Worm (Caenorhabditis elegans) whole organism, young adult: ENCODE results near the gene F36H5.12.

ENCODE experiments used
- F10E7.11 ChIP-seq: sonication (generic microtip); optimal IDR thresholded peaks from 2 replicates; lab custom pipeline; 2017; ENCODE audit warnings: mild to moderate bottlenecking, missing genetic modification characterization, moderate library complexity, missing compliant biosample characterization
- F22D6.2 ChIP-seq: sonication (generic microtip); optimal IDR thresholded peaks from 2 replicates; lab custom pipeline; 2016; ENCODE audit warnings: mild to moderate bottlenecking, missing genetic modification characterization, missing compliant biosample characterization
- F33H1.4 ChIP-seq: fragments of 200-800 bp; sonication (Bioruptor generic); IDR thresholded peaks from 2 replicates; pipeline ENCODE4 v1.3.6; 2022; ENCODE audit warnings: missing genetic modification reagents, missing genetic modification characterization, missing compliant biosample characterization
- Y53G8AR.9 ChIP-seq: fragments of 200-800 bp; sonication (Bioruptor generic); conservative IDR thresholded peaks from 2 replicates; pipeline ENCODE4 v1.3.6; 2022; ENCODE audit warnings: missing genetic modification reagents, missing genetic modification characterization, missing compliant biosample characterization
- Y67H2A.10 ChIP-seq: fragments of 200-800 bp; sonication (Bioruptor generic); conservative IDR thresholded peaks from 2 replicates; pipeline ENCODE4 v1.3.6; 2022; ENCODE audit warnings: missing genetic modification reagents, missing genetic modification characterization, missing compliant biosample characterization
- aptf-2 ChIP-seq: fragments of 200-800 bp; sonication (Bioruptor generic); conservative IDR thresholded peaks from 2 replicates; pipeline ENCODE4 v1.3.6; 2022; ENCODE audit warnings: missing genetic modification reagents, missing genetic modification characterization, missing compliant biosample characterization
- aptf-3 ChIP-seq: fragments of 200-800 bp; sonication (Bioruptor generic); IDR thresholded peaks from 2 replicates; pipeline ENCODE4 v1.3.6; 2022; ENCODE audit warnings: missing genetic modification characterization, missing compliant biosample characterization
- attf-5 ChIP-seq: fragments of 200-800 bp; sonication (Bioruptor generic); optimal IDR thresholded peaks from 2 replicates; lab custom pipeline; 2018; ENCODE audit warnings: mild to moderate bottlenecking, missing genetic modification characterization, missing compliant biosample characterization
- attf-6 ChIP-seq: fragments of 200-800 bp; sonication (Bioruptor generic); IDR thresholded peaks from 2 replicates; pipeline ENCODE4 v1.3.6; 2022; ENCODE audit warnings: missing genetic modification reagents, missing genetic modification characterization, missing compliant biosample characterization
- bed-1 ChIP-seq: fragments of 200-800 bp; sonication (Bioruptor generic); IDR thresholded peaks from 2 replicates; pipeline ENCODE4 v1.3.6; 2022; ENCODE audit warnings: missing genetic modification reagents, missing genetic modification characterization, missing compliant biosample characterization
- ccch-3 ChIP-seq: fragments of 200-800 bp; sonication (Bioruptor generic); optimal IDR thresholded peaks from 2 replicates; lab custom pipeline; 2018; ENCODE audit warnings: mild to moderate bottlenecking, missing genetic modification characterization, missing compliant biosample characterization
- cebp-1 ChIP-seq, 2 experiments: fragments of 200-800 bp in 1 of 2; sonication (Bioruptor generic) in 1 of 2; sonication (generic microtip) in 1 of 2; IDR thresholded peaks in 1 of 2; optimal IDR thresholded peaks in 1 of 2; 2 replicates each; pipeline versions ENCODE4 v1.3.6 to Lab custom; 2017 to 2022; ENCODE audit warnings: missing compliant biosample characterization in 2 of 2, missing genetic modification characterization in 2 of 2, mild to moderate bottlenecking in 1 of 2, missing genetic modification reagents in 1 of 2, moderate library complexity in 1 of 2
- cebp-2 ChIP-seq: fragments of 200-800 bp; sonication (Bioruptor generic); IDR thresholded peaks from 2 replicates; pipeline ENCODE4 v1.3.6; 2022; ENCODE audit warnings: missing genetic modification characterization, missing compliant biosample characterization
- ceh-58 ChIP-seq: fragments of 200-800 bp; sonication (Bioruptor generic); IDR thresholded peaks from 2 replicates; pipeline ENCODE4 v1.3.6; 2022; ENCODE audit warnings: missing genetic modification characterization, missing compliant biosample characterization
- dpff-1 ChIP-seq: sonication (generic microtip); optimal IDR thresholded peaks from 2 replicates; lab custom pipeline; 2017; ENCODE audit warnings: mild to moderate bottlenecking, missing genetic modification characterization, missing compliant biosample characterization
- fkh-3 ChIP-seq: sonication (generic microtip); optimal IDR thresholded peaks from 2 replicates; lab custom pipeline; 2016; ENCODE audit warnings: mild to moderate bottlenecking, missing genetic modification characterization, missing compliant biosample characterization
- gei-17 ChIP-seq: fragments of 200-800 bp; sonication (Bioruptor generic); optimal IDR thresholded peaks from 2 replicates; lab custom pipeline; 2018; ENCODE audit warnings: mild to moderate bottlenecking, missing genetic modification characterization, missing compliant biosample characterization
- hmg-1.2 ChIP-seq: fragments of 200-800 bp; sonication (Bioruptor generic); IDR thresholded peaks from 2 replicates; pipeline ENCODE4 v1.3.6; 2022; ENCODE audit warnings: missing genetic modification reagents, missing genetic modification characterization, missing compliant biosample characterization
- lag-1 ChIP-seq: fragments of 200-800 bp; sonication (Bioruptor generic); IDR thresholded peaks from 2 replicates; pipeline ENCODE4 v1.3.6; 2022; ENCODE audit warnings: missing genetic modification reagents, missing genetic modification characterization, missing compliant biosample characterization
- let-526 ChIP-seq: fragments of 200-800 bp; sonication (Bioruptor generic); IDR thresholded peaks from 2 replicates; pipeline ENCODE4 v1.3.6; 2022; ENCODE audit warnings: missing genetic modification reagents, missing genetic modification characterization, missing compliant biosample characterization
- lin-40 ChIP-seq: sonication (generic microtip); optimal IDR thresholded peaks from 2 replicates; lab custom pipeline; 2016; ENCODE audit warnings: missing genetic modification characterization, mild to moderate bottlenecking, missing compliant biosample characterization, missing genotype, missing genetic modification reagents
- lsl-1 ChIP-seq: fragments of 200-800 bp; sonication (Bioruptor generic); optimal IDR thresholded peaks from 2 replicates; lab custom pipeline; 2018; ENCODE audit warnings: mild to moderate bottlenecking, missing genetic modification characterization, moderate library complexity, missing compliant biosample characterization
- madf-6 ChIP-seq: fragments of 200-800 bp; sonication (Bioruptor generic); IDR thresholded peaks from 2 replicates; pipeline ENCODE4 v1.3.6; 2022; ENCODE audit warnings: missing genetic modification reagents, missing genetic modification characterization, missing compliant biosample characterization
- mcd-1 ChIP-seq: fragments of 200-800 bp; sonication (Bioruptor generic); IDR thresholded peaks from 2 replicates; pipeline ENCODE4 v1.3.6; 2022; ENCODE audit warnings: missing genetic modification reagents, missing genetic modification characterization, missing compliant biosample characterization
- mxl-1 ChIP-seq: sonication (generic microtip); optimal IDR thresholded peaks from 2 replicates; lab custom pipeline; 2016; ENCODE audit warnings: missing genetic modification characterization, missing compliant biosample characterization
- nhr-80 ChIP-seq: sonication (generic microtip); optimal IDR thresholded peaks from 2 replicates; lab custom pipeline; 2016; ENCODE audit warnings: missing genetic modification characterization, missing compliant biosample characterization
- pbrm-1 ChIP-seq: fragments of 200-800 bp; sonication (Bioruptor generic); IDR thresholded peaks from 2 replicates; pipeline ENCODE4 v1.3.6; 2022; ENCODE audit warnings: missing genetic modification reagents, missing genetic modification characterization, missing compliant biosample characterization
- rpc-1 ChIP-seq, 2 experiments: fragments of 150-350 bp in 1 of 2; sonication (generic microtip) in 1 of 2; optimal IDR thresholded peaks; 2 replicates each; lab custom pipeline; 2014 to 2018; ENCODE audit warnings: missing biosample characterization in 1 of 2, missing genetic modification characterization in 1 of 2, missing genetic modification reagents in 1 of 2, missing genotype in 1 of 2
- somi-1 ChIP-seq: fragments of 200-800 bp; sonication (Bioruptor generic); optimal IDR thresholded peaks from 2 replicates; lab custom pipeline; 2018; ENCODE audit warnings: mild to moderate bottlenecking, missing genetic modification characterization, missing compliant biosample characterization
- sptf-2 ChIP-seq: fragments of 200-800 bp; sonication (Bioruptor generic); optimal IDR thresholded peaks from 2 replicates; lab custom pipeline; 2018; ENCODE audit warnings: mild to moderate bottlenecking, missing genetic modification characterization, missing compliant biosample characterization
- ztf-25 ChIP-seq: fragments of 200-800 bp; sonication (Bioruptor generic); IDR thresholded peaks from 2 replicates; pipeline ENCODE4 v1.3.6; 2022; ENCODE audit warnings: missing genetic modification reagents, missing genetic modification characterization, missing compliant biosample characterization
- ztf-28 ChIP-seq: fragments of 200-800 bp; sonication (Bioruptor generic); IDR thresholded peaks from 2 replicates; pipeline ENCODE4 v1.3.6; 2022; ENCODE audit warnings: missing genetic modification reagents, missing genetic modification characterization, missing compliant biosample characterization

The F36H5.12 gene

DNA sequence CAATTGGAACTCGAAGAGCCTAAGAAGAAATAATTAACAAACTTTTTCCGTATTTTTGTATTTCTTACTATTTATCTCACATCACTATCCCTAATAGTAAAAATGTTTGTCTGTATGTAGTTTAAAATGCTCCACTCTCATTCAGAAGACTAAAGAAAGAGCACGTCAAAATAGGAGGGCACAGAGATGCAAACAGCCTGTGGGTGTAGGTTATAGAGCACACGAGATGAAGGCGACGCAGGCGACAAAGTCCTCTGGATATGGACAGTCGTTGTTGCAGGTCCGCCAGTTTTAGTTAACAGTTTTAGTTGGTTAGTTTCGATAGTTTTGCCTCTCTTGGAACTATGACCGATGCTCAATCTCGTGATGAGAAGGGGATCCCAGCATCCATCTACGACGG lies 10.7 kb upstream of the F36H5.12 start, which contains the start of gene ceh-82:
TSS of gene ceh-82 (plus strand) at position 301 of the 400 bp plus-strand sequence.
- no peak for TF ChIP-seq ztf-28 (GFP tag; lab: Robert Waterston, UW)
- no peak for TF ChIP-seq ccch-3 (GFP tag; lab: Kevin White, UChicago)
- no peak for TF ChIP-seq dpff-1 (tag; lab: Kevin White, UChicago)
- no peak for TF ChIP-seq rpc-1 (optimal IDR thresholded peaks at IDR 0.05; lab: Kevin White, UChicago)
- TF ChIP-seq rpc-1 (tag; optimal IDR thresholded peaks at IDR 0.05; lab: Kevin White, UChicago): no peak
- no peak for TF ChIP-seq Y53G8AR.9 (GFP tag; lab: Robert Waterston, UW)
- no peak for TF ChIP-seq Y67H2A.10
- no peak for TF ChIP-seq attf-6 (GFP tag; lab: Robert Waterston, UW)
- TF ChIP-seq sptf-2 (GFP tag; lab: Kevin White, UChicago): no peak

DNA sequence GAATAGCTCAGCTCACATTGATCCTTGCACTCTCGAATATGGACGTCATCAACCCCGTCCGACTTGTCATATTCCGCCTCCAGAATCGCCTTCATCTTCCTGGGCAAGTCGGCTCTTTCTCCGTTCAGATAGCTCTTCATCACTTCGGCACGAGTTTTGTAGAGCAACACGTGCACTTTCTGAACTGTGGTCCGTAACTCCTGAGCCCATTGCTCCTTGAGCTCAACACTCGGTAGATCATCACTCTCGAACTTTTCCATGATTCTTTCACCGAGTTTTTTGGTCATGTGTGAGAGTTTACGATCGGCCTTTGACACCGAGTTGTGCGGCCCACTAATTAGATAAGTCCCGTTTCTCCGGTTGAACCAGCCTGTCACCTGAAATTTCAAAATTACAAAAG lies 7.5 kb upstream of the F36H5.12 start:
- TF ChIP-seq ztf-28 (GFP tag; lab: Robert Waterston, UW) (no peak), F10E7.11 (tag; lab: Kevin White, UChicago) (no peak), Y67H2A.10 (no peak), gei-17 (GFP tag; lab: Kevin White, UChicago) (no peak), somi-1 (GFP tag; lab: Kevin White, UChicago) (no peak), mxl-1 (no peak), madf-6 (GFP tag; lab: Robert Waterston, UW) (no peak), bed-1 (GFP tag; lab: Robert Waterston, UW) (no peak), F33H1.4 (GFP tag; lab: Robert Waterston, UW) (no peak)

DNA sequence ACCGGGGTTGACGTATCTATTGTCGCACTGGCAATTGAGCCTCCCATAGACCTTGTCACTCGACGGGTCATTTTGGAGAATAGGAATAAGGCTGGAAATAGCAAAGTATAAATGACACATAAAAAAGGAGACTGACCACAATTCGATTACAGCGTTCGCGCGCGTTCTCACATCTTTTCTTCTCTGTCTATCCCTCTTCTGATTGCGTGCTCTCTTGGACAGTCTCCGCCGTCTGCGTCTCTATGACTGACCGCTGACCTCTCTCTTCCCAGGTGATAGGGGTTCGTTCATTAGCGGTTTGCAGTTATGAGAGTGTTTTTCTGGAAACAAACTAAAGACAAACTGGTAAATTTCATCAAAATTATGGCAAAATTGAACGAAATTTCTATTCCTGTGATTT lies 6.3 kb upstream of the F36H5.12 start, which contains the start of gene ceh-83:
TSS of gene ceh-83 (minus strand) at position 181 of the 400 bp plus-strand sequence.
- TF ChIP-seq aptf-2 (GFP tag; lab: Robert Waterston, UW): 0 out of 2 replicates have a peak, but pooled peaks have one; percentile 52
- no peak for TF ChIP-seq aptf-3 (GFP tag; lab: Robert Waterston, UW)
- peak; percentile 92 for TF ChIP-seq hmg-1.2 (GFP tag; lab: Robert Waterston, UW)
- TF ChIP-seq pbrm-1 (GFP tag; lab: Robert Waterston, UW): 0 out of 2 replicates have a peak, but pooled peaks have one; percentile 25

DNA sequence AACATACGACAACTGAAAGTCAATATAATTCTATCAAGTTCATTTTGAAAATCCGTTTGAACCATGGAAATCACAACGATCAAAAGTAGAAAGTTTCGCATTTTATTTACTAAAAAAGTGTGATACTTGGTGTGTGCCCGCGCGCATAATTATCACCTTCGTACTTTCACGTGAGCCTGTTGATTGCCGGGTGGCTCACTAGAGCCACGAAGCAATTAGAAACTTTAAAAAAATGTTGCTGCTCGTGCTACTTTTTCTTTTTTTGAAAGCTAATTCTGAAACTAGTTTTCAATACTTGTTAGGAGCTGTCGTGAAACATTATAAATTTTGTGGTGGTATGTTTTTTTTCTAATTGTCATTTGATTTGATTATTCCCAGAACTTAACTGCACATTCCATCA lies 3.8 kb upstream of the F36H5.12 start, which contains the start of the genes irld-9 and irld-33:
TSS of gene irld-9 (minus strand) at position 101 of the 400 bp plus-strand sequence.
TSS of gene irld-33 (plus strand) at position 209 of the 400 bp plus-strand sequence.
- no peak for TF ChIP-seq cebp-1 (GFP tag; IDR thresholded peaks at IDR 0.05; lab: Robert Waterston, UW)
- TF ChIP-seq cebp-1 (tag; optimal IDR thresholded peaks at IDR 0.05; lab: Kevin White, UChicago): no peak
- no peak for TF ChIP-seq let-526 (GFP tag; lab: Robert Waterston, UW)
- TF ChIP-seq F22D6.2 (tag; lab: Kevin White, UChicago): no peak
- TF ChIP-seq hmg-1.2 (GFP tag; lab: Robert Waterston, UW): no peak
- TF ChIP-seq attf-5 (GFP tag; lab: Kevin White, UChicago): no peak
- no peak for TF ChIP-seq nhr-80 (tag; lab: Kevin White, UChicago)
- TF ChIP-seq ztf-25: no peak
- TF ChIP-seq lsl-1 (GFP tag; lab: Kevin White, UChicago): no peak
- no peak for TF ChIP-seq lin-40
- TF ChIP-seq ceh-58 (GFP tag; lab: Robert Waterston, UW): no peak
- TF ChIP-seq mcd-1 (GFP tag; lab: Robert Waterston, UW): no peak
- TF ChIP-seq lag-1 (GFP tag; lab: Robert Waterston, UW): no peak
- TF ChIP-seq Y67H2A.10: no peak
- no peak for TF ChIP-seq fkh-3 (tag; lab: Kevin White, UChicago)
- no peak for TF ChIP-seq cebp-2
- TF ChIP-seq F33H1.4 (GFP tag; lab: Robert Waterston, UW): no peak
